Worm (Caenorhabditis elegans) whole organism, early embryonic: ENCODE results near the gene T02H6.8.

Experiments used
- F13C5.2 ChIP-seq: sonication (generic microtip); optimal IDR thresholded peaks from 2 replicates; lab custom pipeline; 2017; ENCODE audit warnings: mild to moderate bottlenecking, missing genetic modification characterization, inconsistent platforms, missing compliant biosample characterization
- ama-1 ChIP-seq: fragments of 150-350 bp; optimal IDR thresholded peaks from 2 replicates; lab custom pipeline; 2014
- hmbx-1 ChIP-seq: sonication (generic microtip); optimal IDR thresholded peaks from 2 replicates; lab custom pipeline; 2016; ENCODE audit warnings: mild to moderate bottlenecking, missing genetic modification characterization, missing compliant biosample characterization
- pes-1 ChIP-seq: fragments of 200-800 bp; sonication (Bioruptor generic); IDR thresholded peaks from 2 replicates; pipeline ENCODE4 v1.3.6; 2022; ENCODE audit warnings: missing genetic modification reagents, missing genetic modification characterization, missing compliant biosample characterization

DNA sequence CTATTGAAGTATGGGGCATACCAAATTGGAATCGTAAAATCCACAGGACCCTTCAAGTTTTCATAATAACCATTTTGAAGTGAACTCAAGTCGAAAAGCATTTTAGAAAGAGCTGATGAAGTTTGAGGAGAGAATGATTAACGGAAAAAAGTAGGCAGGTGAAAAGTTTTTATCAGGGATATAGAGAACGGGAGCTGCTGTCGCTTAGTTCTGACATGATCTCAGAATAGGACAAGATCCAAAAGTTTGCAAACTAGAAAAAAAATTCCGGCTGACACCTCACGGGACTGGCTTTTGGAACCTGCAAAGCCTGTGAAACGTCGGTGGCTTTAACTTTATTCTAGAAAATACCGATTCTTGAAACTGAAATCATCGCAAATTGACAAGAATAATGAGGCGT lies 9.6 kb upstream of the T02H6.8 start, which contains the start of gene sri-46:
- no peak for TF ChIP-seq pes-1
- TF ChIP-seq ama-1 (lab: Kevin White, UChicago) = no peak
- TF ChIP-seq F13C5.2 (tag; lab: Kevin White, UChicago) = no peak
- TF ChIP-seq hmbx-1 = no peak
